Fruit fly (Drosophila melanogaster) S2 (cell line): ENCODE results near the gene CG13108.

ENCODE experiments used
- CG8478 ChIP-seq: fragments of >200 bp; optimal IDR thresholded peaks from 2 replicates; lab custom pipeline; 2018
- CTCF ChIP-seq, 2 experiments: fragments of >200 bp; optimal IDR thresholded peaks; 2 replicates each; lab custom pipeline; 2018

- TF ChIP-seq CG8478 (lab: Kevin White, UChicago) (no peak), CTCF (optimal IDR thresholded peaks at IDR 0.05; lab: Kevin White, UChicago) (no peak)
These were observed 28.3 kb downstream of the CG13108 start for dm6 chr2L:9192313-9192712.
